Worm (Caenorhabditis elegans) whole organism, L4 larva: ENCODE results near the gene srw-86.

Source experiments
- ZK546.5 ChIP-seq, 2 experiments: sonication (generic microtip); optimal IDR thresholded peaks; 2 replicates each; lab custom pipeline; 2017; ENCODE audit warnings: missing biosample characterization in 2 of 2, missing genetic modification characterization in 2 of 2
- aly-2 ChIP-seq: sonication (generic microtip); optimal IDR thresholded peaks from 2 replicates; lab custom pipeline; 2018; ENCODE audit warnings: missing biosample characterization, missing genetic modification characterization
- ama-1 ChIP-seq: fragments of 150-350 bp; optimal IDR thresholded peaks from 2 replicates; lab custom pipeline; 2014; ENCODE audit warnings: inconsistent platforms, mixed read lengths
- ces-1 ChIP-seq: fragments of 150-350 bp; sonication (generic microtip); optimal IDR thresholded peaks from 4 replicates; lab custom pipeline; 2014; ENCODE audit warnings: missing biosample characterization, missing genetic modification reagents, missing genetic modification characterization
- daf-16 ChIP-seq, 3 experiments: sonication (generic microtip); optimal IDR thresholded peaks; 2 replicates each; lab custom pipeline; 2016 to 2017; ENCODE audit warnings: missing genetic modification characterization in 3 of 3, missing genetic modification reagents in 3 of 3, mild to moderate bottlenecking in 2 of 3, missing compliant biosample characterization in 2 of 3, missing biosample characterization in 1 of 3, moderate library complexity in 1 of 3
- lin-39 ChIP-seq: fragments of 150-350 bp; optimal IDR thresholded peaks from 2 replicates; lab custom pipeline; 2014; ENCODE audit warnings: missing biosample characterization, missing genetic modification reagents, missing genetic modification characterization
- nhr-11 ChIP-seq: fragments of 150-350 bp; optimal IDR thresholded peaks from 2 replicates; lab custom pipeline; 2014; ENCODE audit warnings: missing biosample characterization, missing genetic modification characterization
- nhr-237 ChIP-seq: sonication (generic microtip); optimal IDR thresholded peaks from 2 replicates; lab custom pipeline; 2017; ENCODE audit warnings: missing biosample characterization, missing genetic modification characterization
- nhr-28 ChIP-seq: fragments of 150-350 bp; optimal IDR thresholded peaks from 2 replicates; lab custom pipeline; 2014; ENCODE audit warnings: missing biosample characterization, missing genetic modification characterization
- snpc-4 ChIP-seq: fragments of 150-350 bp; optimal IDR thresholded peaks from 2 replicates; lab custom pipeline; 2014; ENCODE audit warnings: missing biosample characterization, missing genetic modification characterization
- vab-7 ChIP-seq: fragments of 200-800 bp; sonication (Bioruptor generic); IDR thresholded peaks from 2 replicates; pipeline ENCODE4 v1.3.6; 2022; ENCODE audit warnings: missing genetic modification reagents, missing genetic modification characterization, missing compliant biosample characterization

DNA sequence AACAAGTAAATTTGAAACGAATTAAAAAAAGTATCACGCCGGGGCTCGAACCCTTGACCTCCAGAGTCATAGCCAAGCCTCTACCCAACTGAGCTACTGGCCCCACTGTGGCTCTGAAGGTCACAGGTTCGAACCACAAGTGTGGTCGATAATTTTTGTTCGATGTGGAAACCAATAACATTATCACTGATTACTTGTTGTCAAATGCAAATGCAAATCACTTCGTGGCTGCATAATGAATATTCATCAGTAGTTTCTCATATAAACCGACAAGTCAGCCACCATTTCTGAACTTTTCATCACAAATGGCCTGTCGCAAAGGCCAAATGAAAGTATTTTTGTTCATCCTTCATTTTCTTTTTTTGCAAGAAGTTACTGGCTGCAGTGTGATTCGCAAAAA, 5.8 kb downstream of the srw-86 start, which contains the start of gene C25F9.8:
- TF ChIP-seq ama-1 (lab: Kevin White, UChicago): no peak
- no peak for TF ChIP-seq daf-16 (GFP tag; optimal IDR thresholded peaks at IDR 0.05; lab: Kevin White, UChicago)
- TF ChIP-seq daf-16 (tag; optimal IDR thresholded peaks at IDR 0.05; lab: Kevin White, UChicago): no peak
- no peak for TF ChIP-seq vab-7
- TF ChIP-seq nhr-11 (tag; lab: Kevin White, UChicago): no peak
- TF ChIP-seq nhr-28: no peak
- TF ChIP-seq lin-39 (tag; lab: Kevin White, UChicago): no peak
- no peak for TF ChIP-seq aly-2 (tag; lab: Kevin White, UChicago)
- TF ChIP-seq snpc-4 (tag; lab: Kevin White, UChicago): no peak
- no peak for TF ChIP-seq ces-1
- no peak for TF ChIP-seq nhr-237 (tag; lab: Kevin White, UChicago)
- no peak for TF ChIP-seq ZK546.5 (tag; optimal IDR thresholded peaks at IDR 0.05; lab: Kevin White, UChicago)
